Worm (Caenorhabditis elegans): ENCODE results near the gene R11G1.7.
A peak's percentile ranks its signal among the peaks of the same experiment; 100 is the strongest.

The R11G1.7 gene

DNA sequence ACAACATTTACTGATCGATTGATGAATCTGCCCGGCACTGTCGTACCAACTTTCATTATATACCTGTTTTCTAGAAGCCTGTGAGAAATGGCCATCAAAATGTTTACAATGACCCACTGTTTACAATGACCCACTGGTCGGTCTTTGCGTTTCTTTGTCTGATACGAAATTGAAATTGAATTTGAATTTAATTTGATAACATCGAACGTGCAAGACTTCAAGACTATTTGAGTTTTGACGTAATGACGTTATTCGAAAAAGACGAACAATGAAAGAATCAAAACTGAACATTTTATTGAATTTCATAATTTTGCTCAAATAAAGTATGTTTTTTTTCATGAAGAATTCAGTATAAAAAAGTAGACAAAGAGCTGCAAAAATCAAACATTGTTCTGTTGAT, 15.9 kb downstream of the R11G1.7 start, which contains the start of gene C02F12.5:
Gene C02F12.5 (minus strand): TSS at position 101 of the 400 bp plus-strand sequence.
- no peak for TF ChIP-seq sma-3 (GFP tag; optimal IDR thresholded peaks at IDR 0.05)
- no peak for TF ChIP-seq elt-3 (tag; optimal IDR thresholded peaks at IDR 0.05)
- no peak for TF ChIP-seq nhr-237 (tag; optimal IDR thresholded peaks at IDR 0.05)
- no peak for TF ChIP-seq nhr-25 (tag; optimal IDR thresholded peaks at IDR 0.05)

DNA sequence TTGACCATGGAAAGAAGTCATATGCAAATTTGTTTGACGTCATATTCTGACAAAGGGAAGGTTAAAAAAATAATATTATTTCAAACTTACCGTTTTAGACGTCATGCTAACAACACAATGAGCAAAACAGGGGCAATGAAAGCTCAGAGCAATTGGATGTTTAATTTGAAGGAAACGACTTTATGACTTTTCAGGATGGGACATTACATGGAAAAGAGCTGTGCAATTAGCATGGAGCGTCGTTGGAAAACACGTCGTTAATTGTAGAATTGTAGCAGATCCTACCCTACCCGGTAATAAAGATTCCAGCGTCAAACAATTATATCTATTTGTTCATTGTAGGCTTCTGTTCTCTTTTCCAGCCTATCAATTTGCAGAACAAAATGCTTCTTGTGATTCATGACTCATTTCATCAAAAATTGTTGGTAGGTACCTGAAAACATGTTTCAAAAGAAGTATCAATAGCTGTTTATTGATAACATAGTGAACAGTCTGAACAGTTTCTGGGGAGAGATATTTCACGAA, 17.6 kb downstream of the R11G1.7 start, which contains the start of gene ceh-63:
Gene ceh-63 (minus strand): TSS at position 475 of the 525 bp plus-strand sequence.
- no peak for TF ChIP-seq ceh-16 (tag; optimal IDR thresholded peaks at IDR 0.05)
- TF ChIP-seq lin-13 (GFP tag; optimal IDR thresholded peaks at IDR 0.05), result no peak
- no peak for TF ChIP-seq unc-39 (tag; optimal IDR thresholded peaks at IDR 0.05)
- no peak for TF ChIP-seq nhr-23 (tag; optimal IDR thresholded peaks at IDR 0.05)
- TF ChIP-seq ztf-4 (tag; optimal IDR thresholded peaks at IDR 0.05), result no peak
- TF ChIP-seq nhr-237 (tag; optimal IDR thresholded peaks at IDR 0.05), result no peak
- no peak for TF ChIP-seq skn-1 (tag; optimal IDR thresholded peaks at IDR 0.05)
- no peak for TF ChIP-seq nhr-21 (tag; optimal IDR thresholded peaks at IDR 0.05)
- TF ChIP-seq peb-1 (tag; optimal IDR thresholded peaks at IDR 0.05), result no peak
- no peak for TF ChIP-seq unc-62 (GFP tag; optimal IDR thresholded peaks at IDR 0.05)
- TF ChIP-seq lin-11 (tag; optimal IDR thresholded peaks at IDR 0.05), result no peak
- no peak for TF ChIP-seq F13H6.1 (tag; optimal IDR thresholded peaks at IDR 0.05)
- TF ChIP-seq zag-1 (tag; optimal IDR thresholded peaks at IDR 0.05), result no peak
- no peak for TF ChIP-seq nhr-6 (tag; optimal IDR thresholded peaks at IDR 0.05)

DNA sequence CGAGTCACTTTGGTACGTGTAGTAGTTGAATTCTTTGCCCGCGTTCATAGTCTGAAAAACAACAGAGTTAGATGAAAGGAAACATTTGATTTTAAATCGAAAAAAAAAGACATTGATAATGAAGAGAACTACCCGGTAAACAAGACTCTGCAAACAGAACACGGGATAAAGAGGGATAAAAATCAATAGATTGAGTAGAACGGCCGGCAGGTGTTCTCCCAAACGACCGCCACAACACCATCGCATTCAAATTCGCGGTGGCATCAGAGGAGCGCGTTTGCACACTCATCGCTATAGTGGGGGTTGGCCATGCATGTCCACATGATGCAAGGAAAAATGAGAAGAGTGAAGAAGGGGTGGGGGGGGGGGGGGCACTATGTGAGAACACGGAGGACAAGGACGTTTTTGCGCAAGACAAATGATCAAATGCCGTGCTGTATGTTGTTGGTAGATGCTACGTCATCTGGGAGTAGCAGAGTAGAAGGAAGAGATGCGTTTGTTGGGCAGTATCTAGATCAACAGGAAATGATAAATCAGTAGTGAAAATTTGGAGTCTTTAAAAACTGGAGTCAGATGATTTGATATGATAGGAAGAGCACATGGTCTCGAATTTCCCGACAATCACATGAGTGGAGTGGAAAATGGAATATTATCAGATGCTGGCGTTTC, 22.6 kb downstream of the R11G1.7 start, which contains the start of gene tag-52:
Gene tag-52 (minus strand): TSS at position 51 of the 669 bp plus-strand sequence.
- TF ChIP-seq nhr-25 (tag; optimal IDR thresholded peaks at IDR 0.05) (peak; percentile 49), egl-27 (tag; optimal IDR thresholded peaks at IDR 0.05) (peak; percentile 24), mbf-1 (tag; optimal IDR thresholded peaks at IDR 0.05) (no peak), ceh-82 (tag; optimal IDR thresholded peaks at IDR 0.05) (no peak), ama-1 (optimal IDR thresholded peaks at IDR 0.05) (no peak), snpc-4 (tag; optimal IDR thresholded peaks at IDR 0.05) (no peak), nhr-77 (tag; optimal IDR thresholded peaks at IDR 0.05) (no peak), skn-1 (tag; optimal IDR thresholded peaks at IDR 0.05) (no peak), mab-5 (tag; optimal IDR thresholded peaks at IDR 0.05) (no peak), nhr-21 (tag; optimal IDR thresholded peaks at IDR 0.05) (peak; percentile 1), ztf-11 (tag; optimal IDR thresholded peaks at IDR 0.05) (no peak), elt-1 (tag; optimal IDR thresholded peaks at IDR 0.05) (no peak), ztf-4 (tag; optimal IDR thresholded peaks at IDR 0.05) (no peak), nhr-12 (tag; optimal IDR thresholded peaks at IDR 0.05) (no peak), peb-1 (tag; optimal IDR thresholded peaks at IDR 0.05) (no peak), elt-3 (tag; optimal IDR thresholded peaks at IDR 0.05) (no peak), nhr-23 (tag; optimal IDR thresholded peaks at IDR 0.05) (no peak), crh-2 (tag; optimal IDR thresholded peaks at IDR 0.05) (peak; percentile 55), nhr-237 (tag; optimal IDR thresholded peaks at IDR 0.05) (no peak), nhr-11 (tag; optimal IDR thresholded peaks at IDR 0.05) (no peak), aly-2 (tag; optimal IDR thresholded peaks at IDR 0.05) (no peak), lsy-2 (tag; optimal IDR thresholded peaks at IDR 0.05) (peak in 1 of 2 experiments; percentile 13), ztf-1 (GFP tag; conservative IDR thresholded peaks at IDR 0.05) (no peak), sem-4 (tag; optimal IDR thresholded peaks at IDR 0.05) (no peak), blmp-1 (tag; optimal IDR thresholded peaks at IDR 0.05; ENCODE audit: insufficient read depth) (peak; percentile 1), mdl-1 (tag; optimal IDR thresholded peaks at IDR 0.05) (peak in 1 of 2 experiments; percentile 23), zag-1 (tag; optimal IDR thresholded peaks at IDR 0.05) (no peak), F13H6.1 (tag; optimal IDR thresholded peaks at IDR 0.05) (peak; percentile 21), nhr-10 (tag; optimal IDR thresholded peaks at IDR 0.05) (no peak), unc-62 (GFP tag; optimal IDR thresholded peaks at IDR 0.05) (no peak), lin-13 (GFP tag; optimal IDR thresholded peaks at IDR 0.05) (no peak), ceh-16 (tag; optimal IDR thresholded peaks at IDR 0.05) (no peak), fos-1 (tag; optimal IDR thresholded peaks at IDR 0.05) (peak; percentile 16), sma-3 (GFP tag; optimal IDR thresholded peaks at IDR 0.05) (peak; percentile 54), dmd-4 (tag; optimal IDR thresholded peaks at IDR 0.05) (no peak), nhr-129 (tag; optimal IDR thresholded peaks at IDR 0.05) (peak; percentile 74), lin-39 (tag; optimal IDR thresholded peaks at IDR 0.05) (no peak), Y55F3AM.14 (GFP tag; optimal IDR thresholded peaks at IDR 0.05) (no peak), C34F6.9 (tag; optimal IDR thresholded peaks at IDR 0.05) (no peak), nhr-6 (tag; optimal IDR thresholded peaks at IDR 0.05) (no peak), sma-9 (GFP tag; optimal IDR thresholded peaks at IDR 0.05) (peak; percentile 85), sma-9 (tag; optimal IDR thresholded peaks at IDR 0.05) (no peak), gmeb-1 (tag; optimal IDR thresholded peaks at IDR 0.05) (peak; percentile 32), unc-39 (tag; optimal IDR thresholded peaks at IDR 0.05) (no peak), lin-11 (tag; optimal IDR thresholded peaks at IDR 0.05) (no peak), alr-1 (tag; optimal IDR thresholded peaks at IDR 0.05) (no peak), unc-55 (GFP tag; optimal IDR thresholded peaks at IDR 0.05) (peak; percentile 38)
